Worm (Caenorhabditis elegans) whole organism, L3 larva: ENCODE data around the gene his-42.
A peak's percentile ranks its signal among the peaks of the same experiment; 100 is the strongest.

Source experiments
- R02D3.7 ChIP-seq: fragments of 150-350 bp; optimal IDR thresholded peaks from 2 replicates; lab custom pipeline; 2014; ENCODE audit warnings: missing biosample characterization, missing genetic modification characterization
- aly-2 ChIP-seq: fragments of 150-350 bp; optimal IDR thresholded peaks from 2 replicates; lab custom pipeline; 2014; ENCODE audit warnings: missing biosample characterization, missing genetic modification characterization
- ama-1 ChIP-seq: fragments of 150-350 bp; optimal IDR thresholded peaks from 2 replicates; lab custom pipeline; 2018
- ceh-16 ChIP-seq: sonication (generic microtip); optimal IDR thresholded peaks from 2 replicates; lab custom pipeline; 2017; ENCODE audit warnings: missing biosample characterization, missing genetic modification characterization
- ceh-28 ChIP-seq: fragments of 150-350 bp; optimal IDR thresholded peaks from 2 replicates; lab custom pipeline; 2014; ENCODE audit warnings: missing biosample characterization, missing genetic modification reagents, missing genetic modification characterization
- ceh-9 ChIP-seq: sonication (generic microtip); optimal IDR thresholded peaks from 2 replicates; lab custom pipeline; 2018; ENCODE audit warnings: missing biosample characterization, missing genetic modification characterization
- daf-12 ChIP-seq: fragments of 150-350 bp; optimal IDR thresholded peaks from 2 replicates; lab custom pipeline; 2014; ENCODE audit warnings: missing biosample characterization, missing genetic modification reagents, missing genetic modification characterization
- elt-2 ChIP-seq: sonication (generic microtip); optimal IDR thresholded peaks from 2 replicates; lab custom pipeline; 2016; ENCODE audit warnings: missing genetic modification reagents, mild to moderate bottlenecking, missing genetic modification characterization, missing compliant biosample characterization
- elt-3 ChIP-seq, 3 experiments: fragments of 150-350 bp in 1 of 3; sonication (generic microtip) in 2 of 3; optimal IDR thresholded peaks; 2 replicates in 2 of 3; 4 replicates in 1 of 3; lab custom pipeline; 2014 to 2017; ENCODE audit warnings: missing biosample characterization in 3 of 3, missing genetic modification characterization in 3 of 3
- eor-1 ChIP-seq, 2 experiments: fragments of 150-350 bp; optimal IDR thresholded peaks; 2 replicates each; lab custom pipeline; 2014 to 2018; ENCODE audit warnings: missing biosample characterization in 2 of 2, missing genetic modification characterization in 2 of 2
- fkh-2 ChIP-seq: fragments of 150-350 bp; optimal IDR thresholded peaks from 2 replicates; lab custom pipeline; 2014; ENCODE audit warnings: missing biosample characterization, missing genetic modification reagents, missing genetic modification characterization
- fos-1 ChIP-seq: fragments of 150-350 bp; optimal IDR thresholded peaks from 2 replicates; lab custom pipeline; 2014; ENCODE audit warnings: missing biosample characterization, missing genetic modification characterization
- hmg-11 ChIP-seq: sonication (generic microtip); optimal IDR thresholded peaks from 2 replicates; lab custom pipeline; 2016; ENCODE audit warnings: missing genetic modification characterization, missing compliant biosample characterization
- jun-1 ChIP-seq: fragments of 150-350 bp; optimal IDR thresholded peaks from 2 replicates; lab custom pipeline; 2014; ENCODE audit warnings: missing biosample characterization, missing genetic modification reagents, missing genetic modification characterization
- lin-39 ChIP-seq: fragments of 150-350 bp; optimal IDR thresholded peaks from 2 replicates; lab custom pipeline; 2018; ENCODE audit warnings: missing biosample characterization, missing genetic modification reagents, missing genetic modification characterization
- mml-1 ChIP-seq: fragments of 150-350 bp; sonication (generic microtip); optimal IDR thresholded peaks from 3 replicates; lab custom pipeline; 2014; ENCODE audit warnings: missing biosample characterization, missing genetic modification characterization
- nfya-1 ChIP-seq: sonication (generic microtip); optimal IDR thresholded peaks from 2 replicates; lab custom pipeline; 2017; ENCODE audit warnings: missing genetic modification characterization, mild to moderate bottlenecking, missing compliant biosample characterization, antibody characterized with exemption, moderate library complexity; ENCODE audit not compliant: insufficient read depth
- nhr-12 ChIP-seq: fragments of 150-350 bp; optimal IDR thresholded peaks from 2 replicates; lab custom pipeline; 2014; ENCODE audit warnings: missing biosample characterization, missing genetic modification characterization
- nhr-23 ChIP-seq: fragments of 150-350 bp; optimal IDR thresholded peaks from 2 replicates; lab custom pipeline; 2014; ENCODE audit warnings: missing biosample characterization, missing genetic modification reagents, missing genetic modification characterization
- nhr-237 ChIP-seq: fragments of 150-350 bp; optimal IDR thresholded peaks from 2 replicates; lab custom pipeline; 2014; ENCODE audit warnings: missing biosample characterization, missing genetic modification characterization
- nhr-25 ChIP-seq: sonication (generic microtip); optimal IDR thresholded peaks from 2 replicates; lab custom pipeline; 2017; ENCODE audit warnings: missing biosample characterization, missing genetic modification characterization
- nhr-43 ChIP-seq: sonication (generic microtip); optimal IDR thresholded peaks from 2 replicates; lab custom pipeline; 2016; ENCODE audit warnings: mild to moderate bottlenecking, missing genetic modification characterization, missing compliant biosample characterization; ENCODE audit not compliant: poor library complexity, severe bottlenecking
- nhr-76 ChIP-seq: fragments of 150-350 bp; sonication (generic microtip); optimal IDR thresholded peaks from 5 replicates; lab custom pipeline; 2014; ENCODE audit warnings: missing biosample characterization, missing genetic modification characterization
- nhr-77 ChIP-seq: fragments of 150-350 bp; optimal IDR thresholded peaks from 2 replicates; lab custom pipeline; 2014; ENCODE audit warnings: missing biosample characterization, missing genetic modification characterization
- pha-4 ChIP-seq: fragments of 150-350 bp; optimal IDR thresholded peaks from 2 replicates; lab custom pipeline; 2014; ENCODE audit warnings: missing biosample characterization, missing genetic modification reagents, missing genetic modification characterization
- pqm-1 ChIP-seq: fragments of 150-350 bp; optimal IDR thresholded peaks from 2 replicates; lab custom pipeline; 2017; ENCODE audit warnings: missing biosample characterization, missing genetic modification characterization, inconsistent platforms
- skn-1 ChIP-seq: fragments of 150-350 bp; optimal IDR thresholded peaks from 2 replicates; lab custom pipeline; 2014; ENCODE audit warnings: missing biosample characterization, missing genetic modification characterization
- snpc-4 ChIP-seq: fragments of 150-350 bp; optimal IDR thresholded peaks from 2 replicates; lab custom pipeline; 2014; ENCODE audit warnings: missing biosample characterization, missing genetic modification characterization
- tbx-2 ChIP-seq: sonication (generic microtip); optimal IDR thresholded peaks from 2 replicates; lab custom pipeline; 2016; ENCODE audit warnings: mild to moderate bottlenecking, missing genetic modification characterization, missing compliant biosample characterization
- unc-62 ChIP-seq: fragments of 150-350 bp; sonication (generic microtip); optimal IDR thresholded peaks from 4 replicates; lab custom pipeline; 2014; ENCODE audit warnings: missing biosample characterization, missing genetic modification reagents, missing genetic modification characterization
- ztf-11 ChIP-seq: fragments of 150-350 bp; optimal IDR thresholded peaks from 2 replicates; lab custom pipeline; 2014; ENCODE audit warnings: missing biosample characterization, missing genetic modification characterization
- ztf-4 ChIP-seq: fragments of 150-350 bp; optimal IDR thresholded peaks from 2 replicates; lab custom pipeline; 2014; ENCODE audit warnings: missing biosample characterization, missing genetic modification characterization

Gene his-42

DNA sequence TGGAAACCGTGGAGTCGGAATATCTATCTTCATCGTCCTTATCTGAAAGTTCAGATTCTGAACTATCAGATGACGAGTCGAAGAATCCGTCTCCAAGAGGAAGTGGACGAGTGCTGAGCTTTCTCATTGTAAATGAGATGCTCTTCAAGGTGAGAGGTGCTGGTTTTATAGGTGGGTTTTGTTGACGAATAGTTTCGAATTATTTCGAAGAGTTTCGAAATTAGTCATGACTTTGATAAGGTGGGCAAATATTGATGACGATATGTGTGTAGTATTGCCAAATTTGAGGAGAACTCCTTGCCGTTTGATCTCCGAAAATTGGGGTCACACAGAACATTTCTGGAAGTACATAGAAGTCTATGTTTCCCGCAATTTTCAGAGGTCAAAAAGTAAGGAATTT lies 5.0 kb upstream of the his-42 start, which contains the start of gene F08G2.5:
TSS of gene F08G2.5 (minus strand) at position 127 of the 400 bp plus-strand sequence.
- TF ChIP-seq pha-4 (tag; lab: Kevin White, UChicago) (peak; percentile 2), pqm-1 (tag; lab: Kevin White, UChicago) (peak; percentile 42), ztf-11 (tag; lab: Kevin White, UChicago) (no peak), nhr-23 (tag; lab: Kevin White, UChicago) (no peak), eor-1 (tag; optimal IDR thresholded peaks at IDR 0.05; lab: Kevin White, UChicago) (no peak), daf-12 (tag; lab: Kevin White, UChicago) (no peak), R02D3.7 (tag; lab: Kevin White, UChicago) (no peak), skn-1 (no peak), lin-39 (tag; lab: Kevin White, UChicago) (no peak), nfya-1 (tag; lab: Kevin White, UChicago) (no peak), ceh-16 (no peak), ceh-9 (tag; lab: Kevin White, UChicago) (no peak), nhr-76 (tag; lab: Kevin White, UChicago) (no peak), fkh-2 (tag; lab: Kevin White, UChicago) (no peak), nhr-12 (tag; lab: Kevin White, UChicago) (no peak), ztf-4 (tag; lab: Kevin White, UChicago) (no peak)

DNA sequence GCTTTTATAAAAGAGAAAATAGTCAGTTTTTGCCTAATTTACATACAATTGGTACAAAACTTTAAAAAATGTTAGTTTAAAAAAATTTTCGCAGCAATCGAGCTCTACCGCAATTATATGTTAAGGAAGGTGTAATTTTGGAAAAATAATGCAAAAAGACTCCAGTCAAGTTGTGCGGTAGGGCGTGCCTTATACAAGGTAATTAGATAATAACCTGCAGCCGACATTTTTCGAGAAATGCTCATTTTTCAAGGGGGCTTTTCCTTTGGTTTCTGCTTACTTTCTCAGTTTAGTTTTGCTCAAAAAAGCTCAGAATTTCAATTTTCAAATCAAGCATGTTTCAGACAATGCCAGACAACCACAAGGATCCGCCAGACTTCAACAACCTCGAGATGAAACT lies 1.8 kb upstream of the his-42 start, which contains the start of gene F08G2.4:
TSS of gene F08G2.4 (plus strand) at position 348 of the 400 bp plus-strand sequence.
- TF ChIP-seq ceh-28 (tag; lab: Kevin White, UChicago) (no peak), eor-1 (tag; optimal IDR thresholded peaks at IDR 0.05; lab: Kevin White, UChicago) (no peak), unc-62 (GFP tag; lab: Kevin White, UChicago) (no peak), nhr-76 (tag; lab: Kevin White, UChicago) (no peak), jun-1 (tag; lab: Kevin White, UChicago) (no peak), mml-1 (tag; lab: Kevin White, UChicago) (no peak), fkh-2 (tag; lab: Kevin White, UChicago) (no peak), nhr-237 (tag; lab: Kevin White, UChicago) (no peak), elt-3 (tag; optimal IDR thresholded peaks at IDR 0.05; lab: Kevin White, UChicago) (no peak), skn-1 (no peak), nhr-25 (tag; lab: Kevin White, UChicago) (no peak)

DNA sequence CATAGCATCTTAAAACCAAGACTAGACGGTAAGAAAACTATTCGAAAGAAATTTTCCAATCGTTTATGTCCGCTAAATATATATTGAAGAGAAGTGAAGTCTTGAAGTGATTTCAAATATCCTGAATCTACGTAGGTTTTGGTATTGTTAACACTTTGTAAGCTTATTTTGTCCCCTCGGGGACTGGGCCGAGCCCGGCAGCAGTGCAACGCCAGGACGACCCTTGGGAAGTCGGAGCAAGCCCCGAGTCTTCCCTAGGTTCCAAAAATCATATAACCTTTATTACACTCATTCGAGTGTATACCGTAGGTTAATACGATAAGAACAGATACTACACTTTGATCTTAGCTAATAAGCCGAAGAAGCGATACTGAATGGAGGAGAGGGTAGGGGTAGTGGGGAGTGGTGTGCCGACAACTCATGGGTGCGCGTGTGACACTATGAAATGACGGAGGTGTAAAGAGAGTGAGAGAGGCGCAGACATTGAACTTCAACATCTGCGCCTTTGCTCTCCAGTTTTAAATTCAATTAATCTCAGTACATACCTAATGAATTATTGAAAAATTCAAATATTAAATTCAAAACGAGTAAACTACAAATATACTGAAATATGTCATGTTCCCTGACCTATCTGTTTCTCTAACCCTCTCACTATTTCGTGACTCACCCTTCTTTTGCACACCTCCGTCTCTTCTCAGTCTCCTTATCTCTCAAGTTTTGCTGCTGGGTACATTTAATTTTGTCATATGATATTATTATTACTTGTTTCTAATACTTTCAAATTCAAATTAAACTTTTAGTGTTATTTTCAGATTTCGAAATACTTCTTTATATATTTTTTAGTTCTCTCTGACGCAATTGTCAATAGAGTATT lies 863 bp upstream of the his-42 start:
- peak; percentile 79 for TF ChIP-seq ama-1 (lab: Kevin White, UChicago)
- peak; percentile 30 for TF ChIP-seq pqm-1 (tag; lab: Kevin White, UChicago)
- peak; percentile 26 for TF ChIP-seq ceh-28 (tag; lab: Kevin White, UChicago)
- peak; percentile 45 for TF ChIP-seq R02D3.7 (tag; lab: Kevin White, UChicago)
- peak; percentile 54 for TF ChIP-seq elt-2 (tag; lab: Kevin White, UChicago)
- peak; percentile 43 for TF ChIP-seq jun-1 (tag; lab: Kevin White, UChicago)
- peak; percentile 33 for TF ChIP-seq aly-2 (tag; lab: Kevin White, UChicago)
- TF ChIP-seq hmg-11 (tag; lab: Kevin White, UChicago), result peak; percentile 50
- TF ChIP-seq fos-1 (tag; lab: Kevin White, UChicago), result peak; percentile 35
- TF ChIP-seq tbx-2 (tag; lab: Kevin White, UChicago), result peak; percentile 5
- peak in 1 of 3 experiments; percentile 36 for TF ChIP-seq elt-3 (tag; optimal IDR thresholded peaks at IDR 0.05; lab: Kevin White, UChicago)
- TF ChIP-seq nhr-43 (tag; lab: Kevin White, UChicago), result peak; percentile 54
- peak; percentile 20 for TF ChIP-seq nhr-23 (tag; lab: Kevin White, UChicago)
- peak; percentile 30 for TF ChIP-seq nfya-1 (tag; lab: Kevin White, UChicago)
- peak; percentile 89 for TF ChIP-seq pha-4 (tag; lab: Kevin White, UChicago)
- peak; percentile 66 for TF ChIP-seq nhr-25 (tag; lab: Kevin White, UChicago)
- TF ChIP-seq nhr-77 (tag; lab: Kevin White, UChicago), result peak; percentile 90
- TF ChIP-seq snpc-4, result peak; percentile 91

DNA sequence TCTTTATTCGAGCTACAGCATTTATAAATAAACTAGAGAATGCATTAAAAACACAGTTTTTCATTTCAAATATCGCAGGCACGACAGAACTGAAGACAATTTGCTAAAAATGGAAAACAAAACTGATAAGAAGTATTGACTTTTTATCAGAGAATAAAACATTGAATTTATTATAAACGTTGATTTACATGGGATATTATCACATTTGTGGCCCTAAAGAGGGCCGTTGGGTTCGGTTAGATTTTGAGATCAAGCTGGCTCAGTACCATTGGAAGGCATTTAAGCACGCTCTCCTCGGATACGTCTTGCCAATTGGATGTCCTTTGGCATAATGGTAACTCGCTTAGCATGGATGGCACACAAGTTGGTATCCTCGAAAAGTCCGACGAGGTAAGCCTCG lies 3.9 kb downstream of the his-42 start:
- peak; percentile 34 for TF ChIP-seq elt-2 (tag; lab: Kevin White, UChicago)
